Fruit fly (Drosophila melanogaster): Measurements from ENCODE around the gene CG15169.

dm6 chr2L:19026491-19027197, 35.8 kb downstream of the CG15169 start:
- TF ChIP-seq HLH3B (GFP tag; IDR thresholded peaks at IDR 0.05) = peak; percentile 48; the same call in 1 of the 2 replicates
- peak; percentile 14 for TF ChIP-seq nerfin-1 (tag; optimal IDR thresholded peaks at IDR 0.05)
- peak; percentile 9; the same call in 1 of the 4 replicates for TF ChIP-seq Gug (GFP tag; IDR thresholded peaks at IDR 0.05)
- no peak for TF ChIP-seq Sry-β (GFP tag; optimal IDR thresholded peaks at IDR 0.05)
- TF ChIP-seq schlank (tag; optimal IDR thresholded peaks at IDR 0.05) = peak; percentile 57
- TF ChIP-seq CG14667 (GFP tag; IDR thresholded peaks at IDR 0.05) = no peak
- TF ChIP-seq ap (GFP tag; IDR thresholded peaks at IDR 0.05) = no peak
- TF ChIP-seq Adf1 (GFP tag; IDR thresholded peaks at IDR 0.05) = peak; percentile 41; the same call in 1 of the 2 replicates
- peak; percentile 48 for TF ChIP-seq CG6813 (GFP tag; optimal IDR thresholded peaks at IDR 0.05)
- no peak for TF ChIP-seq CG17912 (GFP tag; optimal IDR thresholded peaks at IDR 0.05)
- no peak for TF ChIP-seq CG10565 (GFP tag; optimal IDR thresholded peaks at IDR 0.05)
- TF ChIP-seq CG32767 (GFP tag; IDR thresholded peaks at IDR 0.05) = no peak

All from whole organism, embryonic.